Worm (Caenorhabditis elegans) whole organism, L4 larva: ENCODE results near the gene F20C5.7.

Source experiments
- unc-130 ChIP-seq: sonication (generic microtip); optimal IDR thresholded peaks from 2 replicates; lab custom pipeline; 2016; ENCODE audit warnings: missing genetic modification reagents, missing genetic modification characterization, missing compliant biosample characterization
- unc-62 ChIP-seq, 3 experiments: fragments of 150-350 bp in 1 of 3; sonication (generic microtip); optimal IDR thresholded peaks in 2 of 3; peaks in 1 of 3; 1 replicate in 1 of 3; 2 replicates in 2 of 3; lab custom pipeline; 2014 to 2017; ENCODE audit warnings: missing biosample characterization in 3 of 3, missing genetic modification characterization in 3 of 3, missing genetic modification reagents in 3 of 3, missing genotype in 1 of 3

- TF ChIP-seq unc-130 (GFP tag; lab: Kevin White, UChicago) (no peak), unc-62 (GFP tag; optimal IDR thresholded peaks at IDR 0.05 in 1 of 2; lab: Kevin White, UChicago) (peak in 1 of 2 experiments; percentile 74), unc-62 (tag; optimal IDR thresholded peaks at IDR 0.05; lab: Kevin White, UChicago) (no peak)
These were observed 12.2 kb upstream of the F20C5.7 start for ce11 chrIV:8757729-8758128.
